Fruit fly (Drosophila melanogaster) whole organism, larva: ENCODE data around the gene Charon.
A peak's percentile ranks its signal among the peaks of the same experiment; 100 is the strongest.

ENCODE experiments used
- noc ChIP-seq: fragments of 200-800 bp; sonication (Bioruptor generic); optimal IDR thresholded peaks from 3 replicates; lab custom pipeline; 2019; ENCODE audit warnings: missing biosample characterization, mild to moderate bottlenecking, missing genetic modification characterization, moderate library complexity

Charon gene

dm6 chr2L:1183799-1184198 lies 11.2 kb upstream of the Charon start, which contains the start of the genes CG5126 and Tgt:
TSS of gene CG5126 (minus strand) at chr2L:1184020.
TSS of gene Tgt (plus strand) at chr2L:1184065.
- TF ChIP-seq noc = no peak

DNA sequence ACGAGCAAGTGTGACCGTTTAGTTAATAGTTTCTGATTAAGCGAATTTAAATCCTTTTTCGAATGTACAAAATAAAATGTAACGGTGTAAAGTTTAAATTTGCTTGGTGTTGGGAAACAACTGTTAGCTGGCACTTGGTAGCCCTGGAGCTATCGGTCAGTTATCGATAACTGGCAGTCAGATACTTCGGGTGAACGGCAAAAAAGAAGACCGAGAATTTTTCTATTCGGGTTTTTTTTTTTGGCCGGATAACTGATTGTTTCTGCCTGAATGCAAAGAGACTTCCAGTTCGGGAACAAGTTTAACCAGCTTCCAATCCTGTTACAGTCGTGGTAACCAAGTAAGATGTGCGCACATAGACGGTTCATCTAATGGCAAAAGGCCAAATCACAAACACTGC lies 4.9 kb upstream of the Charon start, which contains the start of gene CG4896:
TSS of gene CG4896 (plus strand) at position 169 of the 400 bp plus-strand sequence.
- no peak for TF ChIP-seq noc

DNA sequence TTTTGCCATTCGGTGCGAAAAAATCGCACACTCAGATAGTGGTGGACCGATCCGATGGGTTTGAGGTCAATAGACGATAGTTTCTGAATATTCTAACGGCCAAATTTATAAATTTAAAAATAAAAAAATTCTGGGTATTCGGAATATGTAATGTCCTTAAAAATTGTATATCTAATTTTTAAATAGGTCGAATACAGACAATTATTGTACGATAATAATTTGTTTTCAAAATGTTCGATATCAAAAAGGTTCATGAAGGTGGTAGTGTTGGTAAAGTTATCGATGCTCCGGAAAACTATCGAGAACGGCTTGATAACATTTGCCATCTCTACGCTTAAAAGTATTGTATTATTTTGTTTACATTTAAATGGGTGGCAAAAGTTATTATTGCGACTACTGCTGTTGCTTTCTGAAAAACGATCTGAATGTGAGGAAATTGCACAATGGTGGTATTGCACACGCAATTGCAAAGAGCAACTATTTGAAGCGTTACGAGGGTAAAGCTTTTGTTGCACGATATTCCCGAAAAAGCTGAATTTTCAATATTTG lies 2.7 kb downstream of the Charon start, which contains the start of the genes CG31922 and Plap:
TSS of gene CG31922 (plus strand) at position 315 of the 549 bp plus-strand sequence.
TSS of gene Plap (minus strand) at position 499 of the 549 bp plus-strand sequence.
- TF ChIP-seq noc = peak; percentile 72

dm6 chr2L:1166326-1166725 lies 6.3 kb downstream of the Charon start, which contains the start of gene CG14341:
TSS of gene CG14341 (plus strand) at chr2L:1166506.
- no peak for TF ChIP-seq noc

- no peak for TF ChIP-seq noc
Measured at dm6 chr2L:1164294-1164693, 8.3 kb downstream of the Charon start, which contains the start of gene IntS14. TSS of gene IntS14 (plus strand) at chr2L:1164443.

DNA sequence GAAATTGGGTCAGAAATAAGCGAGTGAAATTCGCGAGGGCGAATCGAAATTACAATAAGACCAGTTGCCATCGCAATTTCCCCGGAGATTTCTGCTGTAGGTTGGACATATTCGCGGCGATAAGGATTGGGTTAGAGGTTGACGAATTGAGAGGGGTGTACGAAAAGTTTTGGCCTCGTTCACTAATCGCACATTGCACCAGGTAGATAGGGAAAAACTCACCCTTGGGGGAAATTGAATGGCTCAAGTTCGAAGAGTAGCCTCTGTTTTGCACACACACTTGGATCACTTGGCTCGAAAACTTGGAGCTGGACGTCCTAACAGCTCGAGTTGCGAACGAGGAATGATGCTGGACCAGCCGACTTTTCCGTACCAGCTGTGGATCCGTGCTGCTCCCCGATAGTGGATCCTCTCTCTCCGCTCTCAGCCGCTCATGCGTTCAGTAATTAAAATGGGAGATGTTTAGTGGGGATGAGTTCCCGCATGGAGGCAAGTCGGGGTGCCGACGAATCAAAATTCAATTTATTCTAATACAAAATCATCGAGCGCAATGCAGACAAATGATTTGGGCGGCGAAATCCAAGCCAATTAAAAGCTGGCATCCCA lies 9.0 kb downstream of the Charon start, which contains the start of gene CG5080:
TSS of gene CG5080 (minus strand) at position 349 of the 606 bp plus-strand sequence.
- TF ChIP-seq noc = no peak

DNA sequence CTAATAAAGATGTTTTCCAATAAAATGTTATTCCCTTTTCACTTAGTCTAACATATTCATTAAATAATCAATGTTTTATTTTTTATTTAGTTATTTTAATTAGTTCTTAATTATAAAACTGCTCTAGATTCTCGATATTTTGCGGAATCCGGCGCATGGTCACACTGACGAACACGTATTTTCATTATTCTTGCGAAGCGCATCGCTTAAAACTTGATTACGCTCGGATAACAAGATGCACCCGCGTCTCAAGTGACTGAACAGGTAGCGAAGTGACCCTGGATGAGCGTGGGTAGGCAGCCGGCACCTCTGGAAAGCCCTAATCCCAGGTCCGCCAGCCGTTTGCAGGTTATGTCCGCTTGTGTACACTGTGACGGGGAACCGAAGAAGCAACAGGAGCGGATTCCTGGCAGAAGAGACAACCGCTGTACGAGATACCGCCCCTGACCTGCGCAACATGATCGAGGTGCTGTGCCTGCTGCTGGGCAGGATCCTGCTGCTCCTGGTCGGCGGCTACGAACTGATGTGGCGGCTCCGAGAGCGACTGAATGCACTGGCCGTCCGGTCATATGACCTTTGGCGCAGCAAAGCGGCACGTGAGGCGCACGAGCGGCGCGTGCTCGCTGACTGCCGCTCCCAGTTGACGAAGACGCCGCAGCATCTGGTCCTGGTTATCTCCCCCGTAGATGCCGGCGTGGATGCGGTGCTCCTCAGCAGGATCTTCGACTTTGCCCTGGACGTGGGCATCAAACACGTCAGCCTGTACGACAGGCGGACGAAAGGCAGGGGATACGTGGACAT lies 13.9 kb downstream of the Charon start, which contains the start of gene Tango14:
TSS of gene Tango14 (plus strand) at position 143 of the 801 bp plus-strand sequence.
- TF ChIP-seq noc = no peak

dm6 chr2L:1157679-1158518 lies 14.7 kb downstream of the Charon start, which contains the start of gene capt:
TSS of gene capt (minus strand) at chr2L:1158262.
- TF ChIP-seq noc = peak; percentile 35

- TF ChIP-seq noc = no peak
Measured at dm6 chr2L:1157357-1157678, 15.3 kb downstream of the Charon start.

dm6 chr2L:1156592-1157249 lies 15.9 kb downstream of the Charon start:
- TF ChIP-seq noc = no peak

DNA sequence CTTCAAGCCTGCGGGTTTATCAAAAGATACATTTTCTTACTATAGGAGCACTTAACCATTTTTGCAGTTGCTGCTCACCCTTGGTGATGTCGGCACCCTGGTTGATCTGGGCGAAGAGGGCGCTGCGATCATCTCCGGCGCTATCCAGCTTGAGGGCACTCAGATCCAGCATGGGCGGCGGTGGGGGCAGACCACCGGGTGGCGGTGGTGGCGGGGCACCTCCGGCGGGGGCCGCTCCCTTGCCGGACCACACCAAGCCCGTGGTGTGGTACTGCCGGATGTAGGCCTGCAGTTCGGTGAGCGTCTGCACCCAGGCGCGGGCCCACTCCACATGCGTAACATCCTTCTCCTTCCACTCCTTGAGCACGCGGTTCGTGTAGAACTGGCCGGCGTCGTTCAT lies 19.9 kb downstream of the Charon start:
- no peak for TF ChIP-seq noc

dm6 chr2L:1150554-1150953 lies 22.1 kb downstream of the Charon start, which contains the start of the genes Tfb4 and Vps29:
TSS of gene Tfb4 (minus strand) at chr2L:1150677.
TSS of gene Vps29 (plus strand) at chr2L:1150766.
- TF ChIP-seq noc = peak; percentile 14

dm6 chr2L:1147656-1148055 lies 24.9 kb downstream of the Charon start:
- TF ChIP-seq noc = no peak

dm6 chr2L:1144371-1145360 lies 27.9 kb downstream of the Charon start:
- peak; percentile 96 for TF ChIP-seq noc
